Fruit fly (Drosophila melanogaster) whole organism, embryonic: ENCODE measurements around the gene Ts.
A peak's percentile ranks its signal among the peaks of the same experiment; 100 is the strongest.

Experiments
- ATbp ChIP-seq: fragments of 200-800 bp; sonication (Bioruptor generic); optimal IDR thresholded peaks from 2 replicates; lab custom pipeline; 2017; ENCODE audit warnings: missing biosample characterization, mild to moderate bottlenecking, missing genetic modification characterization, missing genetic modification reagents
- Atf6 ChIP-seq: fragments of 200-800 bp; sonication (Bioruptor generic); IDR thresholded peaks from 2 replicates; pipeline ENCODE4 v1.3.6; 2022; ENCODE audit warnings: missing biosample characterization, missing genetic modification characterization
- CG10267 ChIP-seq: fragments of 200-800 bp; sonication (Bioruptor generic); optimal IDR thresholded peaks from 2 replicates; lab custom pipeline; 2018; ENCODE audit warnings: missing biosample characterization, mild to moderate bottlenecking, missing genetic modification characterization, moderate library complexity
- CG12942 ChIP-seq: fragments of 200-800 bp; sonication (Bioruptor generic); optimal IDR thresholded peaks from 3 replicates; lab custom pipeline; 2016; ENCODE audit warnings: missing biosample characterization, missing genetic modification characterization
- CG13123 ChIP-seq: fragments of 200-800 bp; sonication (Bioruptor generic); optimal IDR thresholded peaks from 2 replicates; lab custom pipeline; 2016; ENCODE audit warnings: missing biosample characterization, missing genetic modification characterization
- CG14965 ChIP-seq: fragments of 200-800 bp; sonication (Bioruptor generic); optimal IDR thresholded peaks from 2 replicates; lab custom pipeline; 2016; ENCODE audit warnings: missing biosample characterization, missing genetic modification characterization, borderline replicate concordance
- CG15011 ChIP-seq: fragments of 200-800 bp; sonication (Bioruptor generic); optimal IDR thresholded peaks from 3 replicates; lab custom pipeline; 2018; ENCODE audit warnings: missing biosample characterization, mild to moderate bottlenecking, missing genetic modification characterization
- CG1647 ChIP-seq: fragments of 200-800 bp; sonication (Bioruptor generic); optimal IDR thresholded peaks from 3 replicates; lab custom pipeline; 2016; ENCODE audit warnings: missing biosample characterization, missing genetic modification characterization
- CG2202 ChIP-seq: fragments of 200-800 bp; sonication (Bioruptor generic); optimal IDR thresholded peaks from 2 replicates; lab custom pipeline; 2018; ENCODE audit warnings: missing biosample characterization, mild to moderate bottlenecking, missing genetic modification characterization
- CG31224 ChIP-seq: fragments of 200-800 bp; sonication (Bioruptor generic); IDR thresholded peaks from 2 replicates; pipeline ENCODE4 v1.3.6; 2022; ENCODE audit warnings: missing biosample characterization, missing genetic modification characterization
- CG33557 ChIP-seq: fragments of 200-800 bp; sonication (Bioruptor generic); optimal IDR thresholded peaks from 2 replicates; lab custom pipeline; 2019; ENCODE audit warnings: missing biosample characterization, mild to moderate bottlenecking, missing genetic modification characterization, moderate library complexity
- CG34422 ChIP-seq: fragments of 200-800 bp; sonication (Bioruptor generic); IDR thresholded peaks from 3 replicates; pipeline ENCODE4 v1.3.6; 2022; ENCODE audit warnings: missing biosample characterization, missing genetic modification characterization
- CG3838 ChIP-seq: fragments of 200-800 bp; sonication (Bioruptor generic); optimal IDR thresholded peaks from 3 replicates; lab custom pipeline; 2016; ENCODE audit warnings: missing biosample characterization, missing genetic modification characterization
- CG4282 ChIP-seq: fragments of 200-800 bp; sonication (Bioruptor generic); optimal IDR thresholded peaks from 2 replicates; lab custom pipeline; 2016; ENCODE audit warnings: missing biosample characterization, missing genetic modification characterization
- CG4360 ChIP-seq: fragments of 200-800 bp; sonication (Bioruptor generic); IDR thresholded peaks from 2 replicates; pipeline ENCODE4 v1.3.6; 2022; ENCODE audit warnings: missing biosample characterization, missing genetic modification characterization
- CG6654 ChIP-seq: fragments of 200-800 bp; sonication (Bioruptor generic); optimal IDR thresholded peaks from 2 replicates; lab custom pipeline; 2017; ENCODE audit warnings: missing biosample characterization, mild to moderate bottlenecking, missing genetic modification characterization
- CG6683 ChIP-seq: fragments of 200-800 bp; sonication (Bioruptor generic); optimal IDR thresholded peaks from 2 replicates; lab custom pipeline; 2017; ENCODE audit warnings: missing biosample characterization, mild to moderate bottlenecking, missing genetic modification characterization, missing genetic modification reagents
- CG6854 ChIP-seq: fragments of 200-800 bp; sonication (Bioruptor generic); optimal IDR thresholded peaks from 3 replicates; lab custom pipeline; 2017; ENCODE audit warnings: missing biosample characterization, mild to moderate bottlenecking, missing genetic modification characterization
- CG7839 ChIP-seq: fragments of 200-800 bp; sonication (Bioruptor generic); optimal IDR thresholded peaks from 3 replicates; lab custom pipeline; 2018; ENCODE audit warnings: missing biosample characterization, mild to moderate bottlenecking, missing genetic modification characterization, moderate library complexity
- CG9817 ChIP-seq: fragments of 200-800 bp; sonication (Bioruptor generic); optimal IDR thresholded peaks from 2 replicates; lab custom pipeline; 2018; ENCODE audit warnings: missing biosample characterization, mild to moderate bottlenecking, missing genetic modification characterization, moderate library complexity
- CG9876 ChIP-seq: fragments of 200-800 bp; sonication (Bioruptor generic); optimal IDR thresholded peaks from 2 replicates; lab custom pipeline; 2016; ENCODE audit warnings: missing biosample characterization, missing genetic modification characterization
- Camta ChIP-seq: fragments of 200-800 bp; sonication (Bioruptor generic); optimal IDR thresholded peaks from 2 replicates; lab custom pipeline; 2016; ENCODE audit warnings: missing biosample characterization, missing genetic modification characterization
- Dll ChIP-seq: fragments of 200-800 bp; sonication (Bioruptor generic); IDR thresholded peaks from 4 replicates; pipeline ENCODE4 v1.3.6; 2022; ENCODE audit warnings: missing biosample characterization, missing genetic modification characterization; ENCODE audit not compliant: partially characterized antibody
- Doc3 ChIP-seq: fragments of 200-800 bp; sonication (Bioruptor generic); IDR thresholded peaks from 3 replicates; pipeline ENCODE4 v1.3.6; 2022; ENCODE audit warnings: missing biosample characterization, missing genetic modification characterization; ENCODE audit not compliant: partially characterized antibody
- E2f1 ChIP-seq: fragments of 200-800 bp; sonication (Bioruptor generic); IDR thresholded peaks from 2 replicates; pipeline ENCODE4 v1.3.6; 2022; ENCODE audit warnings: missing biosample characterization, missing genetic modification characterization
- Ets65A ChIP-seq: fragments of 200-800 bp; sonication (Bioruptor generic); peaks from one replicate; lab custom pipeline; 2016; ENCODE audit warnings: missing biosample characterization, missing genetic modification characterization
- Fer2 ChIP-seq: fragments of 200-800 bp; sonication (Bioruptor generic); optimal IDR thresholded peaks from 2 replicates; lab custom pipeline; 2018; ENCODE audit warnings: missing biosample characterization, mild to moderate bottlenecking, missing genetic modification characterization, moderate library complexity
- Hmx ChIP-seq: fragments of 200-800 bp; sonication (Bioruptor generic); optimal IDR thresholded peaks from 2 replicates; lab custom pipeline; 2016; ENCODE audit warnings: missing biosample characterization, missing genetic modification characterization
- Meics ChIP-seq: fragments of 200-800 bp; sonication (Bioruptor generic); optimal IDR thresholded peaks from 2 replicates; lab custom pipeline; 2017; ENCODE audit warnings: missing biosample characterization, mild to moderate bottlenecking, missing genetic modification characterization
- NC2β ChIP-seq: fragments of 200-800 bp; sonication (Bioruptor generic); optimal IDR thresholded peaks from 2 replicates; lab custom pipeline; 2016; ENCODE audit warnings: missing biosample characterization, missing genetic modification characterization
- Opbp ChIP-seq: fragments of 200-800 bp; sonication (Bioruptor generic); IDR thresholded peaks from 3 replicates; pipeline ENCODE4 v1.3.6; 2022; ENCODE audit warnings: missing biosample characterization, missing genetic modification characterization; ENCODE audit not compliant: partially characterized antibody
- Side ChIP-seq: fragments of 200-800 bp; sonication (Bioruptor generic); optimal IDR thresholded peaks from 2 replicates; lab custom pipeline; 2016; ENCODE audit warnings: missing biosample characterization, missing genetic modification characterization
- br ChIP-seq: fragments of >200 bp; optimal IDR thresholded peaks from 2 replicates; lab custom pipeline; 2017
- bsh ChIP-seq, 2 experiments: fragments of 200-800 bp; sonication (Bioruptor generic); optimal IDR thresholded peaks; 2 replicates each; lab custom pipeline; 2017 to 2018; ENCODE audit warnings: mild to moderate bottlenecking in 2 of 2, missing biosample characterization in 2 of 2, missing genetic modification characterization in 2 of 2, moderate library complexity in 1 of 2
- ci ChIP-seq: fragments of 200-800 bp; sonication (Bioruptor generic); IDR thresholded peaks from 3 replicates; pipeline ENCODE4 v1.3.6; 2022; ENCODE audit warnings: missing biosample characterization, missing genetic modification characterization
- crol ChIP-seq: fragments of 200-800 bp; sonication (Bioruptor generic); IDR thresholded peaks from 2 replicates; pipeline ENCODE4 v1.3.6; 2022; ENCODE audit warnings: missing biosample characterization, missing genetic modification characterization
- danr ChIP-seq: fragments of 200-800 bp; sonication (Bioruptor generic); IDR thresholded peaks from 2 replicates; pipeline ENCODE4 v1.3.6; 2022; ENCODE audit warnings: missing biosample characterization, missing genetic modification characterization
- dimm ChIP-seq: fragments of 200-800 bp; sonication (Bioruptor generic); IDR thresholded peaks from 2 replicates; pipeline ENCODE4 v1.3.6; 2022; ENCODE audit warnings: missing biosample characterization, missing genetic modification characterization
- dysf ChIP-seq: fragments of 200-800 bp; sonication (Bioruptor generic); IDR thresholded peaks from 3 replicates; pipeline ENCODE4 v1.3.6; 2022; ENCODE audit warnings: missing biosample characterization, missing genetic modification characterization
- gt ChIP-seq: fragments of 200-800 bp; sonication (Bioruptor generic); IDR thresholded peaks from 2 replicates; pipeline ENCODE4 v1.3.6; 2022; ENCODE audit warnings: missing biosample characterization, missing genetic modification characterization
- ken ChIP-seq: fragments of 200-800 bp; sonication (Bioruptor generic); IDR thresholded peaks from 3 replicates; pipeline ENCODE4 v1.3.6; 2022; ENCODE audit warnings: missing biosample characterization, missing genetic modification characterization
- pita ChIP-seq: fragments of 200-800 bp; sonication (Bioruptor generic); optimal IDR thresholded peaks from 2 replicates; lab custom pipeline; 2017; ENCODE audit warnings: missing biosample characterization, mild to moderate bottlenecking, missing genetic modification characterization
- repo ChIP-seq: fragments of 200-800 bp; sonication (Bioruptor generic); optimal IDR thresholded peaks from 2 replicates; lab custom pipeline; 2016; ENCODE audit warnings: missing biosample characterization, missing genetic modification characterization
- sc ChIP-seq, 3 experiments: fragments of >200 bp in 2 of 3; fragments of 200-800 bp in 1 of 3; sonication (Bioruptor generic) in 1 of 3; optimal IDR thresholded peaks; 2 replicates in 2 of 3; 3 replicates in 1 of 3; lab custom pipeline; 2017; ENCODE audit warnings: mild to moderate bottlenecking in 1 of 3, missing biosample characterization in 1 of 3, missing genetic modification characterization in 1 of 3, missing genetic modification reagents in 1 of 3
- sim ChIP-seq: fragments of 200-800 bp; sonication (Bioruptor generic); IDR thresholded peaks from 2 replicates; pipeline ENCODE4 v1.3.6; 2022; ENCODE audit warnings: missing biosample characterization, missing genetic modification characterization
- slou ChIP-seq: fragments of 200-800 bp; sonication (Bioruptor generic); optimal IDR thresholded peaks from 3 replicates; lab custom pipeline; 2016; ENCODE audit warnings: missing biosample characterization, missing genetic modification characterization
- sr ChIP-seq: fragments of 200-800 bp; sonication (Bioruptor generic); IDR thresholded peaks from 3 replicates; pipeline ENCODE4 v1.3.6; 2022; ENCODE audit warnings: missing biosample characterization, missing genetic modification characterization
- tio ChIP-seq: fragments of 200-800 bp; sonication (Bioruptor generic); optimal IDR thresholded peaks from 2 replicates; lab custom pipeline; 2017; ENCODE audit warnings: missing biosample characterization, missing genetic modification characterization, inconsistent platforms
- wor ChIP-seq: fragments of 200-800 bp; sonication (Bioruptor generic); IDR thresholded peaks from 2 replicates; pipeline ENCODE4 v1.3.6; 2022; ENCODE audit warnings: missing biosample characterization, missing genetic modification characterization
- z ChIP-seq: fragments of 200-800 bp; sonication (Bioruptor generic); IDR thresholded peaks from 3 replicates; pipeline ENCODE4 v1.3.6; 2022; ENCODE audit warnings: missing biosample characterization, missing genetic modification characterization
- zf30C ChIP-seq: fragments of 200-800 bp; sonication (Bioruptor generic); optimal IDR thresholded peaks from 3 replicates; lab custom pipeline; 2018; ENCODE audit warnings: missing biosample characterization, mild to moderate bottlenecking, missing genetic modification characterization

Gene Ts

DNA sequence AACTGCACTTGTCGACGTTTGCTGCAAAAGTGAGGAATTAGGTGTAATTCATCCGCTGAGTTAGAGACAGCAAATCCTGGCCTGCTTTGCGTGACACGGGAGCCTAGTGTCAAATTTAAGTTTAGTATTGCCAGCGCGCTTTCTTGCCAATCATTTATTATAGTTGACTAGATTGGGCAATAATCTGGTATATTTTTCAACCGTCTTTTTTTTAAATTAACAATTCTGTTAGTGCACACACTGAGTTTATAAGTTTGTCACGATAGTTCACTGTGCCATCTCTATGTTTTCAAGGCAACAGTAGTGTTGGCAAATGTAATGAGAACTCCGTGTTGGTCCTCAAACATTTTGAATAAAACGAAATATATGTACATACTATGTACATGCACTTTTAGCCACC is 7.4 kb upstream of the Ts start, which contains the start of the genes CG9641 and CG3165 (continued):
- TF ChIP-seq ci (peak; percentile 80), pita (GFP tag; lab: Kevin White, UChicago) (no peak), CG15011 (GFP tag; lab: Kevin White, UChicago) (no peak), E2f1 (GFP tag; lab: Robert Waterston, UW) (peak; percentile 74), Meics (GFP tag; lab: Kevin White, UChicago) (peak; percentile 82), Ets65A (GFP tag; lab: Kevin White, UChicago) (peak; percentile 98), tio (GFP tag; lab: Kevin White, UChicago) (no peak), gt (GFP tag; lab: Robert Waterston, UW) (peak; percentile 55; the same call in 1 of the 2 replicates), CG9817 (tag; lab: Kevin White, UChicago) (peak; percentile 83), CG3838 (GFP tag; lab: Kevin White, UChicago) (peak; percentile 59), CG7839 (tag; lab: Kevin White, UChicago) (no peak), CG31224 (peak; percentile 49; the same call in 1 of the 2 replicates), Opbp (peak; percentile 90), zf30C (GFP tag; lab: Kevin White, UChicago) (no peak), repo (GFP tag; lab: Kevin White, UChicago) (peak; percentile 72), dimm (GFP tag; lab: Robert Waterston, UW) (no peak), CG6654 (no peak), CG9876 (peak; percentile 53), ATbp (GFP tag; lab: Kevin White, UChicago) (no peak), Camta (GFP tag; lab: Kevin White, UChicago) (peak; percentile 86), sr (GFP tag; lab: Robert Waterston, UW) (no peak), NC2β (GFP tag; lab: Kevin White, UChicago) (peak; percentile 81), CG4360 (no peak; the same call in 1 of the 2 replicates), CG6683 (peak; percentile 58), CG33557 (peak; percentile 86), Hmx (GFP tag; lab: Kevin White, UChicago) (no peak), ken (GFP tag; lab: Robert Waterston, UW) (peak; percentile 86), CG12942 (GFP tag; lab: Kevin White, UChicago) (peak; percentile 85), bsh (GFP tag; optimal IDR thresholded peaks at IDR 0.05; lab: Kevin White, UChicago) (peak; percentile 77 to 85), danr (peak; percentile 67; the same call in 1 of the 2 replicates), CG13123 (peak; percentile 78), Side (GFP tag; lab: Kevin White, UChicago) (peak; percentile 90), crol (GFP tag; lab: Robert Waterston, UW) (no peak), z (no peak), Fer2 (tag; lab: Kevin White, UChicago) (peak; percentile 70), Dll (peak; percentile 99), br (lab: Kevin White, UChicago) (no peak), Doc3 (peak; percentile 98), CG10267 (tag; lab: Kevin White, UChicago) (peak; percentile 99), CG2202 (tag; lab: Kevin White, UChicago) (peak; percentile 61), CG1647 (peak; percentile 84), sim (GFP tag; lab: Robert Waterston, UW) (peak; percentile 21; the same call in 1 of the 2 replicates), CG14965 (GFP tag; lab: Kevin White, UChicago) (no peak), CG34422 (GFP tag; lab: Robert Waterston, UW) (peak; percentile 80), CG4282 (GFP tag; lab: Kevin White, UChicago) (peak; percentile 82), dysf (GFP tag; lab: Robert Waterston, UW) (peak; percentile 84), CG6854 (GFP tag; lab: Kevin White, UChicago) (peak; percentile 21), sc (optimal IDR thresholded peaks at IDR 0.05; lab: Kevin White, UChicago) (no peak), sc (GFP tag; optimal IDR thresholded peaks at IDR 0.05; lab: Kevin White, UChicago) (no peak), wor (GFP tag; lab: Robert Waterston, UW) (peak; percentile 57; the same call in 1 of the 2 replicates), Atf6 (peak; percentile 80), slou (GFP tag; lab: Kevin White, UChicago) (peak; percentile 70)
